Fruit fly (Drosophila melanogaster): ENCODE results near the gene Gapdh2.
A peak's percentile ranks its signal among the peaks of the same experiment; 100 is the strongest.

Gapdh2 gene

DNA sequence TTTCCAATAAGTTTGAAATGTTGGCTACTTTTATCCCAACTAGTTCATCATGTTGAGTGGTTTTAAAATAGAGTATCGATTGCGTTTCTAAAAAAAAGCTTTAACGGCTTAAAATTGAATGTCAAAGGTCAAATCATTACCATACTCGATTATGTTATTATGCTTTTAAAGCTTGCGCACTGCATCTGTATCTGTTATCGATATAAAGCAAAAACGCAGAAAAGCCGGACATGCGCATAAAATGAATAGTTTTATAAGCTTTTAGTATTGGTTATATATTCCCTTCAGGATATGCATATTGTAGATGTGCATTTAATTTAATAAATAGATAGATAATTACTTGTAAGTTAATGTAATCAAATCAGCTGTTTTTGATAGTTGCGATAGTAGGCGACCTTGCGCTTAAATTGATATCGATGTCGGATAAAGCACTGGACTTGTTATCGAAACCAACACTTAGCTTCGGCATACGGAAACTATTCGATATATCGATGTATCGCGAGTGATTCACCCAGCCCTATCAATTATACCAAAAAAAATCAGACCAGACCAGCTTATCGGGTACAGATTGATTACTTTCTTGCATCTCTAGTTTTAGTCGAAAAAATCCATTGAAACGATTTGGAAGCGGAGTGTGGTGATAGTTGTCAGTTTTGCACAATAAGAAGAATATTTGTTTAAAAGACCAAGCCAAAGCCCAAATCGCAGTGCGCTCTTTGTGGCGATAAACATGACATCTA lies 23.8 kb downstream of the Gapdh2 start, which contains the start of gene shi (continued):
- TF ChIP-seq ato (GFP tag; IDR thresholded peaks at IDR 0.05; ENCODE audit: partially characterized antibody): peak; percentile 99
- no peak for TF ChIP-seq Lim3 (GFP tag; IDR thresholded peaks at IDR 0.05)
- no peak for TF ChIP-seq Poxn (GFP tag; IDR thresholded peaks at IDR 0.05)
- TF ChIP-seq NFAT (GFP tag; IDR thresholded peaks at IDR 0.05): no peak
- no peak for TF ChIP-seq CG2202 (tag; optimal IDR thresholded peaks at IDR 0.05)
- no peak for TF ChIP-seq prd (optimal IDR thresholded peaks at IDR 0.05)
- no peak for TF ChIP-seq prd (GFP tag; IDR thresholded peaks at IDR 0.05)
- TF ChIP-seq sna (GFP tag; IDR thresholded peaks at IDR 0.05; ENCODE audit: partially characterized antibody): peak; percentile 93
- TF ChIP-seq PHDP (tag; optimal IDR thresholded peaks at IDR 0.05): peak; percentile 11
- TF ChIP-seq CG3065 (GFP tag; optimal IDR thresholded peaks at IDR 0.05): no peak
- TF ChIP-seq CG8281 (tag; optimal IDR thresholded peaks at IDR 0.05): no peak
- TF ChIP-seq CG17568 (GFP tag; optimal IDR thresholded peaks at IDR 0.05): no peak
- TF ChIP-seq CG15073 (GFP tag; optimal IDR thresholded peaks at IDR 0.05): no peak
- TF ChIP-seq Antp (GFP tag; optimal IDR thresholded peaks at IDR 0.05): no peak
- no peak for TF ChIP-seq Aef1 (GFP tag; IDR thresholded peaks at IDR 0.05)
- no peak for TF ChIP-seq slp2 (GFP tag; optimal IDR thresholded peaks at IDR 0.05)
- TF ChIP-seq CG10321 (GFP tag; IDR thresholded peaks at IDR 0.05): no peak
- TF ChIP-seq CG8478 (optimal IDR thresholded peaks at IDR 0.05): no peak
- TF ChIP-seq ranshi (GFP tag; IDR thresholded peaks at IDR 0.05): no peak
- TF ChIP-seq Fer2 (tag; optimal IDR thresholded peaks at IDR 0.05): no peak
- no peak for TF ChIP-seq CG6254 (GFP tag; optimal IDR thresholded peaks at IDR 0.05)
- no peak for TF ChIP-seq CG8765 (GFP tag; IDR thresholded peaks at IDR 0.05)
- TF ChIP-seq CG16813 (GFP tag; IDR thresholded peaks at IDR 0.05; ENCODE audit: partially characterized antibody): peak; percentile 98
- TF ChIP-seq CG31365 (tag; optimal IDR thresholded peaks at IDR 0.05): no peak
- no peak for TF ChIP-seq az2 (GFP tag; optimal IDR thresholded peaks at IDR 0.05)
- no peak for TF ChIP-seq stc (GFP tag; IDR thresholded peaks at IDR 0.05)
- TF ChIP-seq gfzf (GFP tag; optimal IDR thresholded peaks at IDR 0.05): peak; percentile 53
- no peak for TF ChIP-seq crol (GFP tag; IDR thresholded peaks at IDR 0.05)
- TF ChIP-seq Hr78 (GFP tag; optimal IDR thresholded peaks at IDR 0.05): peak in 1 of 2 experiments; percentile 100
- no peak for TF ChIP-seq tio (GFP tag; optimal IDR thresholded peaks at IDR 0.05)
- TF ChIP-seq ttk (GFP tag; IDR thresholded peaks at IDR 0.05): no peak
- TF ChIP-seq CG18619 (GFP tag; optimal IDR thresholded peaks at IDR 0.05): no peak
- no peak for TF ChIP-seq ab (GFP tag; optimal IDR thresholded peaks at IDR 0.05)
- TF ChIP-seq HmgZ (tag; optimal IDR thresholded peaks at IDR 0.05): peak; percentile 73
- TF ChIP-seq pzg (GFP tag; optimal IDR thresholded peaks at IDR 0.05): peak; percentile 94
- no peak for TF ChIP-seq CG3838 (GFP tag; optimal IDR thresholded peaks at IDR 0.05)
- peak; percentile 99 for TF ChIP-seq bbx (GFP tag; IDR thresholded peaks at IDR 0.05; ENCODE audit: partially characterized antibody)
- no peak for TF ChIP-seq emc (GFP tag; optimal IDR thresholded peaks at IDR 0.05)
- TF ChIP-seq maf-S (GFP tag; optimal IDR thresholded peaks at IDR 0.05): no peak
- no peak for TF ChIP-seq lmd (GFP tag; IDR thresholded peaks at IDR 0.05)
- peak; percentile 96 for TF ChIP-seq Scr (GFP tag; IDR thresholded peaks at IDR 0.05; ENCODE audit: partially characterized antibody)
- no peak for TF ChIP-seq trh (GFP tag; optimal IDR thresholded peaks at IDR 0.05)
- TF ChIP-seq fu2 (GFP tag; optimal IDR thresholded peaks at IDR 0.05): no peak
- TF ChIP-seq Ets97D (GFP tag; optimal IDR thresholded peaks at IDR 0.05): peak; percentile 69
- peak; percentile 26 for TF ChIP-seq dm (GFP tag; optimal IDR thresholded peaks at IDR 0.05)
- TF ChIP-seq fd64A (GFP tag; optimal IDR thresholded peaks at IDR 0.05): no peak
- TF ChIP-seq ken (GFP tag; IDR thresholded peaks at IDR 0.05): no peak
- TF ChIP-seq CG7745 (tag; optimal IDR thresholded peaks at IDR 0.05): no peak
- TF ChIP-seq CG12744 (GFP tag; optimal IDR thresholded peaks at IDR 0.05): no peak
- TF ChIP-seq CG18262 (tag; optimal IDR thresholded peaks at IDR 0.05): no peak
- TF ChIP-seq chinmo (GFP tag; IDR thresholded peaks at IDR 0.05; ENCODE audit: partially characterized antibody): peak; percentile 96
